Fruit fly (Drosophila melanogaster) whole organism: Measurements from ENCODE around the gene CSN6.

ENCODE experiments used
- CG8478 ChIP-seq: fragments of >200 bp; optimal IDR thresholded peaks from 2 replicates; lab custom pipeline; 2018; ENCODE audit warnings: inconsistent platforms
- Dll ChIP-seq: fragments of >200 bp; optimal IDR thresholded peaks from 2 replicates; lab custom pipeline; 2017
- EcR ChIP-seq, 2 experiments: fragments of >200 bp; optimal IDR thresholded peaks; 2 replicates each; lab custom pipeline; 2017; ENCODE audit warnings: missing biosample characterization in 2 of 2, missing genetic modification characterization in 2 of 2, missing genetic modification reagents in 2 of 2
- pan ChIP-seq: fragments of >200 bp; optimal IDR thresholded peaks from 2 replicates; lab custom pipeline; 2017
- psq ChIP-seq: fragments of >200 bp; optimal IDR thresholded peaks from 2 replicates; lab custom pipeline; 2017
- usp ChIP-seq: fragments of >200 bp; optimal IDR thresholded peaks from 2 replicates; lab custom pipeline; 2017; ENCODE audit warnings: missing biosample characterization, missing genetic modification characterization, mixed read lengths

CSN6 gene

dm6 chr3R:22550306-22550812 lies 30.2 kb upstream of the CSN6 start, which contains the start of gene bond:
Gene bond, plus strand, starts transcription at chr3R:22550680.
- no peak for TF ChIP-seq CG8478
- TF ChIP-seq EcR (GFP tag; optimal IDR thresholded peaks at IDR 0.05; lab: Kevin White, UChicago), result no peak
- TF ChIP-seq pan (lab: Kevin White, UChicago), result no peak
- no peak for TF ChIP-seq psq (lab: Kevin White, UChicago)
- no peak for TF ChIP-seq Dll
- no peak for TF ChIP-seq usp

- no peak for TF ChIP-seq Dll
- no peak for TF ChIP-seq CG8478
- no peak for TF ChIP-seq EcR (GFP tag; optimal IDR thresholded peaks at IDR 0.05; lab: Kevin White, UChicago)
- no peak for TF ChIP-seq psq (lab: Kevin White, UChicago)
- no peak for TF ChIP-seq pan (lab: Kevin White, UChicago)
- no peak for TF ChIP-seq usp
Measured at dm6 chr3R:22552686-22553085, 27.9 kb upstream of the CSN6 start.

dm6 chr3R:22557100-22557741 lies 23.4 kb upstream of the CSN6 start:
- TF ChIP-seq CG8478, result no peak
- TF ChIP-seq EcR (GFP tag; optimal IDR thresholded peaks at IDR 0.05; lab: Kevin White, UChicago), result no peak
- TF ChIP-seq Dll, result no peak
- TF ChIP-seq usp, result no peak
- TF ChIP-seq pan (lab: Kevin White, UChicago), result no peak
- no peak for TF ChIP-seq psq (lab: Kevin White, UChicago)

- no peak for TF ChIP-seq pan (lab: Kevin White, UChicago)
- no peak for TF ChIP-seq CG8478
- no peak for TF ChIP-seq EcR (GFP tag; optimal IDR thresholded peaks at IDR 0.05; lab: Kevin White, UChicago)
- no peak for TF ChIP-seq usp
- no peak for TF ChIP-seq psq (lab: Kevin White, UChicago)
- no peak for TF ChIP-seq Dll
Measured at dm6 chr3R:22558398-22558797, 22.2 kb upstream of the CSN6 start.

dm6 chr3R:22560224-22560623 lies 20.3 kb upstream of the CSN6 start:
- TF ChIP-seq EcR (GFP tag; optimal IDR thresholded peaks at IDR 0.05; lab: Kevin White, UChicago) (no peak), CG8478 (no peak), usp (no peak), Dll (no peak), psq (lab: Kevin White, UChicago) (no peak), pan (lab: Kevin White, UChicago) (no peak)

- TF ChIP-seq pan (lab: Kevin White, UChicago), result no peak
- no peak for TF ChIP-seq Dll
- TF ChIP-seq psq (lab: Kevin White, UChicago), result no peak
- TF ChIP-seq EcR (GFP tag; optimal IDR thresholded peaks at IDR 0.05; lab: Kevin White, UChicago), result no peak
- TF ChIP-seq usp, result no peak
- no peak for TF ChIP-seq CG8478
Measured at dm6 chr3R:22562502-22562901, 18.1 kb upstream of the CSN6 start, which contains the start of gene sit. Gene sit, minus strand, starts transcription at chr3R:22562572.

dm6 chr3R:22564076-22564475 lies 16.5 kb upstream of the CSN6 start:
- TF ChIP-seq usp (no peak), EcR (GFP tag; optimal IDR thresholded peaks at IDR 0.05; lab: Kevin White, UChicago) (no peak), pan (lab: Kevin White, UChicago) (no peak), Dll (no peak), CG8478 (no peak), psq (lab: Kevin White, UChicago) (no peak)

dm6 chr3R:22564707-22565106 lies 15.9 kb upstream of the CSN6 start:
- no peak for TF ChIP-seq usp
- no peak for TF ChIP-seq pan (lab: Kevin White, UChicago)
- no peak for TF ChIP-seq EcR (GFP tag; optimal IDR thresholded peaks at IDR 0.05; lab: Kevin White, UChicago)
- TF ChIP-seq Dll, result no peak

- TF ChIP-seq CG8478 (no peak), EcR (GFP tag; optimal IDR thresholded peaks at IDR 0.05; lab: Kevin White, UChicago) (no peak), psq (lab: Kevin White, UChicago) (no peak), pan (lab: Kevin White, UChicago) (no peak), Dll (no peak), usp (no peak)
Measured at dm6 chr3R:22565732-22566131, 14.8 kb upstream of the CSN6 start.

dm6 chr3R:22568508-22568907 lies 12.1 kb upstream of the CSN6 start:
- TF ChIP-seq EcR (GFP tag; optimal IDR thresholded peaks at IDR 0.05; lab: Kevin White, UChicago), result no peak
- no peak for TF ChIP-seq usp
- no peak for TF ChIP-seq CG8478
- TF ChIP-seq Dll, result no peak
- no peak for TF ChIP-seq psq (lab: Kevin White, UChicago)
- TF ChIP-seq pan (lab: Kevin White, UChicago), result no peak

dm6 chr3R:22569888-22570287 lies 10.7 kb upstream of the CSN6 start, which contains the start of gene CG33110:
Gene CG33110, plus strand, starts transcription at chr3R:22570188.
- TF ChIP-seq CG8478 (no peak), Dll (no peak)

dm6 chr3R:22573590-22573989 lies 7.0 kb upstream of the CSN6 start:
- TF ChIP-seq CG8478 (no peak), EcR (GFP tag; optimal IDR thresholded peaks at IDR 0.05; lab: Kevin White, UChicago) (no peak), pan (lab: Kevin White, UChicago) (no peak), psq (lab: Kevin White, UChicago) (no peak), usp (no peak), Dll (no peak)

dm6 chr3R:22576096-22576697 lies 4.4 kb upstream of the CSN6 start:
- TF ChIP-seq Dll (no peak), usp (no peak), psq (lab: Kevin White, UChicago) (no peak), pan (lab: Kevin White, UChicago) (no peak), EcR (GFP tag; optimal IDR thresholded peaks at IDR 0.05; lab: Kevin White, UChicago) (no peak), CG8478 (no peak)
